Fruit fly (Drosophila melanogaster) whole organism: Measurements from ENCODE around the gene stumps.

Experiments
- CG8478 ChIP-seq: fragments of >200 bp; optimal IDR thresholded peaks from 2 replicates; lab custom pipeline; 2018; ENCODE audit warnings: inconsistent platforms
- EcR ChIP-seq, 2 experiments: fragments of >200 bp; optimal IDR thresholded peaks; 2 replicates each; lab custom pipeline; 2017; ENCODE audit warnings: missing biosample characterization in 2 of 2, missing genetic modification characterization in 2 of 2, missing genetic modification reagents in 2 of 2

DNA sequence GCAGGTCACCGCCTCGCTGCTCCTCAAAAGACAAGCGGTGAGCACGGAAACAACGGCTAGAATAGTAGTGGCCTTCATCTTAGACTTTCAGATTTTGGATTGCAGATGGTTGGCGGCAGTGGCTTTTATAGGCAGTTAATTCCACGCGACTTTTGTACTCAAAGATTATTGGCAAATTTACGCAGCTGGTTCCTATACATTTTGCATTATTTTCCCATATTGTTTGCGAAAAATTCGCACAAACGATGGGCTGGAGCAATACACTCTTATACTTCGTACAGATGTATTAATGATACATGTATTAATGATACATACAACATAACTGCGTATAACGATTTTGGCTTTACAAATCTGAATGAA, 12.3 kb upstream of the stumps start, which contains the start of gene CG8087:
- TF ChIP-seq CG8478 (lab: Kevin White, UChicago), result no peak
- no peak for TF ChIP-seq EcR (GFP tag; optimal IDR thresholded peaks at IDR 0.05; lab: Kevin White, UChicago)
